Worm (Caenorhabditis elegans) whole organism, mixed stage, embryonic: ENCODE results near the gene mak-1.

Experiments used
- bed-3 ChIP-seq: fragments of 200-800 bp; sonication (Bioruptor generic); optimal IDR thresholded peaks from 3 replicates; lab custom pipeline; 2018; ENCODE audit warnings: mild to moderate bottlenecking, missing genetic modification characterization, moderate library complexity, missing compliant biosample characterization
- blmp-1 ChIP-seq: fragments of 150-350 bp; optimal IDR thresholded peaks from 2 replicates; lab custom pipeline; 2014; ENCODE audit warnings: missing biosample characterization, missing genetic modification characterization
- ceh-39 ChIP-seq: fragments of 150-350 bp; optimal IDR thresholded peaks from 2 replicates; lab custom pipeline; 2014; ENCODE audit warnings: missing biosample characterization, missing genetic modification characterization
- ceh-43 ChIP-seq: fragments of 200-800 bp; sonication (Bioruptor generic); optimal IDR thresholded peaks from 2 replicates; lab custom pipeline; 2018; ENCODE audit warnings: mild to moderate bottlenecking, missing genetic modification characterization, moderate library complexity, missing compliant biosample characterization
- ceh-83 ChIP-seq: fragments of 200-800 bp; sonication (Bioruptor generic); optimal IDR thresholded peaks from 2 replicates; lab custom pipeline; 2018; ENCODE audit warnings: mild to moderate bottlenecking, missing genetic modification characterization, missing compliant biosample characterization
- ces-1 ChIP-seq: fragments of 150-350 bp; optimal IDR thresholded peaks from 2 replicates; lab custom pipeline; 2014; ENCODE audit warnings: missing biosample characterization, missing genetic modification reagents, missing genetic modification characterization
- cnd-1 ChIP-seq: fragments of 200-800 bp; sonication (Bioruptor generic); optimal IDR thresholded peaks from 2 replicates; lab custom pipeline; 2018; ENCODE audit warnings: mild to moderate bottlenecking, missing genetic modification characterization, missing compliant biosample characterization
- drap-1 ChIP-seq: fragments of 200-800 bp; sonication (Bioruptor generic); optimal IDR thresholded peaks from 3 replicates; lab custom pipeline; 2018; ENCODE audit warnings: mild to moderate bottlenecking, missing genetic modification characterization, missing compliant biosample characterization
- elt-1 ChIP-seq: sonication (generic microtip); optimal IDR thresholded peaks from 2 replicates; lab custom pipeline; 2017; ENCODE audit warnings: missing genetic modification characterization, mild to moderate bottlenecking, missing compliant biosample characterization, antibody characterized with exemption, moderate library complexity, borderline replicate concordance; ENCODE audit not compliant: insufficient read depth
- elt-3 ChIP-seq: fragments of 150-350 bp; optimal IDR thresholded peaks from 2 replicates; lab custom pipeline; 2014; ENCODE audit warnings: missing biosample characterization, missing genetic modification characterization
- flh-1 ChIP-seq: fragments of 200-800 bp; sonication (Bioruptor generic); optimal IDR thresholded peaks from 2 replicates; lab custom pipeline; 2018; ENCODE audit warnings: mild to moderate bottlenecking, missing genetic modification characterization, moderate library complexity, missing compliant biosample characterization
- ham-2 ChIP-seq: fragments of 200-800 bp; sonication (Bioruptor generic); optimal IDR thresholded peaks from 2 replicates; lab custom pipeline; 2018; ENCODE audit warnings: mild to moderate bottlenecking, missing genetic modification characterization, missing compliant biosample characterization
- hlh-1 ChIP-seq: fragments of 150-350 bp; optimal IDR thresholded peaks from 2 replicates; lab custom pipeline; 2014; ENCODE audit warnings: missing biosample characterization, missing genetic modification reagents, missing genetic modification characterization
- lin-13 ChIP-seq: fragments of 150-350 bp; optimal IDR thresholded peaks from 2 replicates; lab custom pipeline; 2014; ENCODE audit warnings: missing biosample characterization, missing genetic modification characterization
- lin-32 ChIP-seq: fragments of 200-800 bp; sonication (Bioruptor generic); optimal IDR thresholded peaks from 2 replicates; lab custom pipeline; 2018; ENCODE audit warnings: mild to moderate bottlenecking, missing genetic modification characterization, missing compliant biosample characterization
- lsy-2 ChIP-seq: fragments of 150-350 bp; optimal IDR thresholded peaks from 2 replicates; lab custom pipeline; 2014; ENCODE audit warnings: missing biosample characterization, missing genetic modification characterization
- mab-5 ChIP-seq: fragments of 150-350 bp; optimal IDR thresholded peaks from 2 replicates; lab custom pipeline; 2014; ENCODE audit warnings: missing biosample characterization, missing genetic modification characterization
- mep-1 ChIP-seq: fragments of 150-350 bp; optimal IDR thresholded peaks from 2 replicates; lab custom pipeline; 2017; ENCODE audit warnings: missing biosample characterization, missing genetic modification reagents, missing genetic modification characterization, inconsistent platforms
- mls-2 ChIP-seq: sonication (generic microtip); optimal IDR thresholded peaks from 2 replicates; lab custom pipeline; 2016; ENCODE audit warnings: mild to moderate bottlenecking, missing genetic modification characterization, moderate library complexity, missing compliant biosample characterization
- nhr-12 ChIP-seq: fragments of 150-350 bp; optimal IDR thresholded peaks from 2 replicates; lab custom pipeline; 2014; ENCODE audit warnings: missing biosample characterization, missing genetic modification characterization
- nhr-237 ChIP-seq: fragments of 150-350 bp; optimal IDR thresholded peaks from 2 replicates; lab custom pipeline; 2014; ENCODE audit warnings: missing biosample characterization, missing genetic modification characterization
- nhr-28 ChIP-seq: fragments of 150-350 bp; optimal IDR thresholded peaks from 2 replicates; lab custom pipeline; 2014; ENCODE audit warnings: missing biosample characterization, missing genetic modification characterization
- nhr-76 ChIP-seq: sonication (generic microtip); optimal IDR thresholded peaks from 2 replicates; lab custom pipeline; 2017; ENCODE audit warnings: missing biosample characterization, missing genetic modification characterization
- pha-4 ChIP-seq: fragments of 150-350 bp; optimal IDR thresholded peaks from 2 replicates; lab custom pipeline; 2018; ENCODE audit warnings: missing biosample characterization, missing genetic modification reagents, missing genetic modification characterization
- sem-2 ChIP-seq: fragments of 200-800 bp; sonication (Bioruptor generic); optimal IDR thresholded peaks from 2 replicates; lab custom pipeline; 2018; ENCODE audit warnings: mild to moderate bottlenecking, missing genetic modification characterization, missing compliant biosample characterization
- snpc-4 ChIP-seq: fragments of 150-350 bp; optimal IDR thresholded peaks from 2 replicates; lab custom pipeline; 2014; ENCODE audit warnings: missing biosample characterization, missing genetic modification characterization
- tbx-8 ChIP-seq: fragments of 200-800 bp; sonication (Bioruptor generic); optimal IDR thresholded peaks from 2 replicates; lab custom pipeline; 2018; ENCODE audit warnings: mild to moderate bottlenecking, missing genetic modification characterization, moderate library complexity, missing compliant biosample characterization
- unc-39 ChIP-seq: fragments of 150-350 bp; optimal IDR thresholded peaks from 2 replicates; lab custom pipeline; 2014; ENCODE audit warnings: missing biosample characterization, missing genetic modification characterization
- unc-62 ChIP-seq: fragments of 150-350 bp; optimal IDR thresholded peaks from 2 replicates; lab custom pipeline; 2014; ENCODE audit warnings: missing biosample characterization, missing genetic modification reagents, missing genetic modification characterization

mak-1 gene

ce11 chrII:8748638-8749037 lies 4.8 kb downstream of the mak-1 start:
- TF ChIP-seq unc-39 (tag; lab: Kevin White, UChicago) = no peak
- TF ChIP-seq lin-32 (GFP tag; lab: Kevin White, UChicago) = no peak
- TF ChIP-seq ces-1 (GFP tag; lab: Kevin White, UChicago) = peak; percentile 58
- no peak for TF ChIP-seq mab-5
- peak; percentile 69 for TF ChIP-seq cnd-1
- no peak for TF ChIP-seq elt-3 (tag; lab: Kevin White, UChicago)

- TF ChIP-seq snpc-4 (tag; lab: Kevin White, UChicago) = no peak
- TF ChIP-seq nhr-76 (tag; lab: Kevin White, UChicago) = no peak
- no peak for TF ChIP-seq mls-2
- no peak for TF ChIP-seq flh-1
- no peak for TF ChIP-seq mep-1
- peak; percentile 58 for TF ChIP-seq elt-1 (tag; lab: Kevin White, UChicago)
- TF ChIP-seq ham-2 (GFP tag; lab: Kevin White, UChicago) = peak; percentile 80
- peak; percentile 99 for TF ChIP-seq blmp-1 (tag; lab: Kevin White, UChicago)
- no peak for TF ChIP-seq lsy-2 (tag; lab: Kevin White, UChicago)
- no peak for TF ChIP-seq ceh-39
- no peak for TF ChIP-seq cnd-1
- no peak for TF ChIP-seq nhr-28
- TF ChIP-seq pha-4 (tag; lab: Kevin White, UChicago) = no peak
- no peak for TF ChIP-seq lin-13 (tag; lab: Kevin White, UChicago)
- no peak for TF ChIP-seq ceh-83 (GFP tag; lab: Kevin White, UChicago)
- TF ChIP-seq, all 35 proteins: peak for 3
Observed at ce11 chrII:8749084-8749483, 5.2 kb downstream of the mak-1 start.

DNA sequence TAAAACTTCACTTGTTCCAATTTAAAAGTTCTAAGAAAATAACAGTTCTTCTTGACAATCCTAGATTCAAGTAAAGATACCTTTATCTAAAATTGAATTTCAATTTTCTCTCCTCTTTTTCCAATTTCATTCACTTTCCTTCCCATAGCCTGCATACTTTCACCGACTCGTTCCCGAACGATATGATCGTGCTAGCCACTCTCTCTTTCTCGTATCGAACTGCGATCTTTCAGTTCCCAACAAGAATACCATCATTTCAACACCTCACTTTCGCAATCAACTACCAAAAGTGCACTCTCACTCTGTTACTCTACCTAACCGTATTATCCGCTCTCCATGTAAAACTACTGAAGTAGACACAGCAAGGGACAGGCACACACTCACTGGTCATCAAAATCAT lies 6.2 kb downstream of the mak-1 start:
- TF ChIP-seq ham-2 (GFP tag; lab: Kevin White, UChicago) = no peak
- no peak for TF ChIP-seq mls-2
- no peak for TF ChIP-seq bed-3 (GFP tag; lab: Kevin White, UChicago)
- TF ChIP-seq mab-5 = no peak
- no peak for TF ChIP-seq unc-62 (GFP tag; lab: Kevin White, UChicago)
- TF ChIP-seq ceh-39 = no peak

DNA sequence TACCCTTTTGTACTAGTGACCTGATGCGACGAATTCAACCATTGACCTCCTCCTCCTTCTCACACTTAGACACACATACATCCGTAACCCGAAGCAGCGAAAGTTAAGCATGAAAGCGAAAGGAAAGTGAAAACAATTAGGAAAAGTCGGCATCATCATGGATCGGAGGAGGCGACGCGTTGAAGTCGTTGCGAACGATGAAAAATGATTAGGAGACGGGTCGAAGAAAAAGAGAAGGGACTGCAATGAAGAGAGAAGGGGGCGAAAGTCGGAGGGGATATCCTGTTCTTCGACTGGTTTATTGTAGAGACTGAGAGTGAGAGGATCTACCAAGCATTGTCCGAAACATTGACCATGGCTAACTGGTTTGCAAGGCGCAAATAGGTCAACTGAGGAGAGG lies 7.2 kb downstream of the mak-1 start:
- TF ChIP-seq elt-1 (tag; lab: Kevin White, UChicago) (peak; percentile 1), ceh-43 (GFP tag; lab: Kevin White, UChicago) (no peak), snpc-4 (tag; lab: Kevin White, UChicago) (no peak), nhr-237 (peak; percentile 8), mep-1 (peak; percentile 5), blmp-1 (tag; lab: Kevin White, UChicago) (peak; percentile 100), ham-2 (GFP tag; lab: Kevin White, UChicago) (peak; percentile 99)

DNA sequence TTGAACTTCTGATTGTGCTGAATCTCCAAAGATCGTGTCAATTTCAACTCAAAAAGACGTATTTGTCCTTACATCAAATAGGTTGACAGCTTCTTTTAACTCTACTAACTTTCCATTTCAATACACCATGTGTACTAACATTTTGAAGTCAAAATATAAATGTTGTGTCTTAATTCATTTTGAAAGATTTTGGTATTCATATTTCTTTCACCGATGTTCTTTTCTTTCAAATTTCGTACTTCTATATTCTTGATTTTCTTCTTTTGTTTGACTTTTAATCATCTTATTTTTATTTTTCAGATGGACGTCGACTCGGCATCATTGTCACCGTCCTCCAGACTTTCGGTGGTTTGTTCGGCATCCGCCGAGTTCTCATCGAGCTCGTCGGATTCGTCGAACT lies 7.8 kb downstream of the mak-1 start, which contains the start of gene atf-2:
Gene atf-2 (plus strand): TSS at position 301 of the 400 bp plus-strand sequence.
- TF ChIP-seq hlh-1 (tag; lab: Kevin White, UChicago) (no peak), elt-1 (tag; lab: Kevin White, UChicago) (no peak), blmp-1 (tag; lab: Kevin White, UChicago) (no peak), pha-4 (tag; lab: Kevin White, UChicago) (no peak), drap-1 (GFP tag; lab: Kevin White, UChicago) (no peak), ces-1 (GFP tag; lab: Kevin White, UChicago) (no peak), lin-13 (tag; lab: Kevin White, UChicago) (no peak), ceh-43 (GFP tag; lab: Kevin White, UChicago) (no peak), ceh-83 (GFP tag; lab: Kevin White, UChicago) (no peak), nhr-237 (no peak), lin-32 (GFP tag; lab: Kevin White, UChicago) (no peak), nhr-12 (no peak), mab-5 (no peak), sem-2 (GFP tag; lab: Kevin White, UChicago) (no peak), ham-2 (GFP tag; lab: Kevin White, UChicago) (no peak)

DNA sequence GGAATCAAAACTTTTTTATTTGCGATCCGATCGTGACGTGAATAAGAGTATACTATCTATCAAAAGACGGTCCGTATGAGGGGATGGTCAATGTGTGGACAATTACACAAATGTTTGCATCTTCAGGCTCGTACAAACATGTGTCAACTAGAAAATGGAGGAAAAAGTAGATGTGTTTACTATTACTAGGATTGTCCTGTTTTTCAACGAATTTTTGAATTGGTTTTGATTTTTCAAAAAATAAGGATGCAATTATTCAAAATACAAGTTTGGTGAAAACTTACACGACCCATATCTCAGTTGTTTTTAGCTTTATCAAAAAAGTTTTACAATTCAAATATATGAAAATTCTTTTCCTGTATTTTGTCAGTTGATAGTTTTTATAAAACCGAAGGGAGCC lies 11.4 kb downstream of the mak-1 start, which contains the start of gene K08F8.7:
Gene K08F8.7 (minus strand): TSS at position 101 of the 400 bp plus-strand sequence.
- TF ChIP-seq nhr-28 = no peak
- TF ChIP-seq mep-1 = no peak
- no peak for TF ChIP-seq elt-3 (tag; lab: Kevin White, UChicago)
- TF ChIP-seq bed-3 (GFP tag; lab: Kevin White, UChicago) = no peak
- no peak for TF ChIP-seq snpc-4 (tag; lab: Kevin White, UChicago)
- TF ChIP-seq nhr-12 = no peak
- no peak for TF ChIP-seq lin-13 (tag; lab: Kevin White, UChicago)
- TF ChIP-seq sem-2 (GFP tag; lab: Kevin White, UChicago) = no peak
- no peak for TF ChIP-seq unc-39 (tag; lab: Kevin White, UChicago)
- no peak for TF ChIP-seq ceh-83 (GFP tag; lab: Kevin White, UChicago)
- TF ChIP-seq flh-1 = no peak
- TF ChIP-seq drap-1 (GFP tag; lab: Kevin White, UChicago) = no peak
- TF ChIP-seq ham-2 (GFP tag; lab: Kevin White, UChicago) = no peak
- no peak for TF ChIP-seq tbx-8
